Worm (Caenorhabditis elegans) whole organism, young adult: ENCODE results near the gene best-17.

Source experiments
- B0035.1 ChIP-seq: sonication (generic microtip); optimal IDR thresholded peaks from 2 replicates; lab custom pipeline; 2016; ENCODE audit warnings: missing genetic modification characterization, mild to moderate bottlenecking, missing compliant biosample characterization, missing genotype, missing genetic modification reagents
- F37B4.10 ChIP-seq: fragments of 200-800 bp; sonication (Bioruptor generic); IDR thresholded peaks from 2 replicates; pipeline ENCODE4 v1.3.6; 2022; ENCODE audit warnings: missing genetic modification characterization, missing compliant biosample characterization
- F49E8.2 ChIP-seq: sonication (generic microtip); optimal IDR thresholded peaks from 3 replicates; lab custom pipeline; 2017; ENCODE audit warnings: missing genetic modification characterization, mild to moderate bottlenecking, missing compliant biosample characterization, antibody characterized with exemption, moderate library complexity; ENCODE audit not compliant: insufficient read depth
- K12H6.12 ChIP-seq: fragments of 200-800 bp; sonication (Bioruptor generic); optimal IDR thresholded peaks from 2 replicates; lab custom pipeline; 2018; ENCODE audit warnings: mild to moderate bottlenecking, missing genetic modification characterization, missing compliant biosample characterization
- T07F8.4 ChIP-seq: sonication (generic microtip); optimal IDR thresholded peaks from 2 replicates; lab custom pipeline; 2016; ENCODE audit warnings: mild to moderate bottlenecking, missing genetic modification characterization, moderate library complexity, missing compliant biosample characterization
- Y53G8AR.9 ChIP-seq: fragments of 200-800 bp; sonication (Bioruptor generic); conservative IDR thresholded peaks from 2 replicates; pipeline ENCODE4 v1.3.6; 2022; ENCODE audit warnings: missing genetic modification reagents, missing genetic modification characterization, missing compliant biosample characterization
- aptf-2 ChIP-seq: fragments of 200-800 bp; sonication (Bioruptor generic); conservative IDR thresholded peaks from 2 replicates; pipeline ENCODE4 v1.3.6; 2022; ENCODE audit warnings: missing genetic modification reagents, missing genetic modification characterization, missing compliant biosample characterization
- attf-5 ChIP-seq: fragments of 200-800 bp; sonication (Bioruptor generic); optimal IDR thresholded peaks from 2 replicates; lab custom pipeline; 2018; ENCODE audit warnings: mild to moderate bottlenecking, missing genetic modification characterization, missing compliant biosample characterization
- attf-6 ChIP-seq: fragments of 200-800 bp; sonication (Bioruptor generic); IDR thresholded peaks from 2 replicates; pipeline ENCODE4 v1.3.6; 2022; ENCODE audit warnings: missing genetic modification reagents, missing genetic modification characterization, missing compliant biosample characterization
- ccch-3 ChIP-seq: fragments of 200-800 bp; sonication (Bioruptor generic); optimal IDR thresholded peaks from 2 replicates; lab custom pipeline; 2018; ENCODE audit warnings: mild to moderate bottlenecking, missing genetic modification characterization, missing compliant biosample characterization
- cebp-1 ChIP-seq, 2 experiments: fragments of 200-800 bp in 1 of 2; sonication (Bioruptor generic) in 1 of 2; sonication (generic microtip) in 1 of 2; IDR thresholded peaks in 1 of 2; optimal IDR thresholded peaks in 1 of 2; 2 replicates each; pipeline versions ENCODE4 v1.3.6 to Lab custom; 2017 to 2022; ENCODE audit warnings: missing compliant biosample characterization in 2 of 2, missing genetic modification characterization in 2 of 2, mild to moderate bottlenecking in 1 of 2, missing genetic modification reagents in 1 of 2, moderate library complexity in 1 of 2
- ceh-27 ChIP-seq: fragments of 200-800 bp; sonication (Bioruptor generic); optimal IDR thresholded peaks from 2 replicates; lab custom pipeline; 2018; ENCODE audit warnings: mild to moderate bottlenecking, missing genetic modification characterization, moderate library complexity, missing compliant biosample characterization
- ceh-79 ChIP-seq: sonication (generic microtip); optimal IDR thresholded peaks from 2 replicates; lab custom pipeline; 2017; ENCODE audit warnings: mild to moderate bottlenecking, missing genetic modification characterization, missing compliant biosample characterization
- egl-44 ChIP-seq: fragments of 200-800 bp; sonication (Bioruptor generic); IDR thresholded peaks from 2 replicates; pipeline ENCODE4 v1.3.6; 2022; ENCODE audit warnings: missing genetic modification reagents, missing genetic modification characterization, missing compliant biosample characterization
- ekl-4 ChIP-seq: fragments of 200-800 bp; sonication (Bioruptor generic); IDR thresholded peaks from 2 replicates; pipeline ENCODE4 v1.3.6; 2022; ENCODE audit warnings: missing genetic modification reagents, missing genetic modification characterization, missing compliant biosample characterization
- ets-4 ChIP-seq: fragments of 200-800 bp; sonication (Bioruptor generic); optimal IDR thresholded peaks from 2 replicates; lab custom pipeline; 2018; ENCODE audit warnings: mild to moderate bottlenecking, missing genetic modification characterization, missing compliant biosample characterization
- hmg-1.2 ChIP-seq: fragments of 200-800 bp; sonication (Bioruptor generic); IDR thresholded peaks from 2 replicates; pipeline ENCODE4 v1.3.6; 2022; ENCODE audit warnings: missing genetic modification reagents, missing genetic modification characterization, missing compliant biosample characterization
- hmg-20 ChIP-seq: fragments of 200-800 bp; sonication (Bioruptor generic); IDR thresholded peaks from 2 replicates; pipeline ENCODE4 v1.3.6; 2022; ENCODE audit warnings: missing genetic modification reagents, missing genetic modification characterization, missing compliant biosample characterization
- let-526 ChIP-seq: fragments of 200-800 bp; sonication (Bioruptor generic); IDR thresholded peaks from 2 replicates; pipeline ENCODE4 v1.3.6; 2022; ENCODE audit warnings: missing genetic modification reagents, missing genetic modification characterization, missing compliant biosample characterization
- lin-35 ChIP-seq, 3 experiments: fragments of 150-350 bp in 2 of 3; sonication (generic microtip) in 1 of 3; optimal IDR thresholded peaks; 2 replicates each; lab custom pipeline; 2014 to 2018; ENCODE audit warnings: missing biosample characterization in 3 of 3, missing genetic modification characterization in 3 of 3, missing genetic modification reagents in 3 of 3
- lin-40 ChIP-seq: sonication (generic microtip); optimal IDR thresholded peaks from 2 replicates; lab custom pipeline; 2016; ENCODE audit warnings: missing genetic modification characterization, mild to moderate bottlenecking, missing compliant biosample characterization, missing genotype, missing genetic modification reagents
- lin-54 ChIP-seq: fragments of 200-800 bp; sonication (Bioruptor generic); optimal IDR thresholded peaks from 2 replicates; lab custom pipeline; 2018; ENCODE audit warnings: mild to moderate bottlenecking, missing genetic modification characterization, missing compliant biosample characterization
- lir-1 ChIP-seq: fragments of 200-800 bp; sonication (Bioruptor generic); conservative IDR thresholded peaks from 2 replicates; pipeline ENCODE4 v1.3.6; 2022; ENCODE audit warnings: missing genetic modification reagents, missing genetic modification characterization, missing compliant biosample characterization
- mcd-1 ChIP-seq: fragments of 200-800 bp; sonication (Bioruptor generic); IDR thresholded peaks from 2 replicates; pipeline ENCODE4 v1.3.6; 2022; ENCODE audit warnings: missing genetic modification reagents, missing genetic modification characterization, missing compliant biosample characterization
- nhr-179 ChIP-seq: sonication (generic microtip); optimal IDR thresholded peaks from 2 replicates; lab custom pipeline; 2016; ENCODE audit warnings: mild to moderate bottlenecking, missing genetic modification characterization, missing compliant biosample characterization
- nhr-80 ChIP-seq: sonication (generic microtip); optimal IDR thresholded peaks from 2 replicates; lab custom pipeline; 2016; ENCODE audit warnings: missing genetic modification characterization, missing compliant biosample characterization
- nhr-90 ChIP-seq: sonication (generic microtip); optimal IDR thresholded peaks from 2 replicates; lab custom pipeline; 2016; ENCODE audit warnings: missing genotype, mild to moderate bottlenecking, missing genetic modification characterization, missing compliant biosample characterization
- pha-4 ChIP-seq: fragments of 150-350 bp; sonication (generic microtip); optimal IDR thresholded peaks from 2 replicates; lab custom pipeline; 2014; ENCODE audit warnings: missing biosample characterization, missing genetic modification reagents, missing genetic modification characterization
- sptf-2 ChIP-seq: fragments of 200-800 bp; sonication (Bioruptor generic); optimal IDR thresholded peaks from 2 replicates; lab custom pipeline; 2018; ENCODE audit warnings: mild to moderate bottlenecking, missing genetic modification characterization, missing compliant biosample characterization
- tbp1 ChIP-seq: fragments of 200-800 bp; sonication (Bioruptor generic); optimal IDR thresholded peaks from 2 replicates; lab custom pipeline; 2018; ENCODE audit warnings: mild to moderate bottlenecking, missing genetic modification characterization, missing compliant biosample characterization
- zfh-2 ChIP-seq: fragments of 200-800 bp; sonication (Bioruptor generic); conservative IDR thresholded peaks from 2 replicates; pipeline ENCODE4 v1.3.6; 2022; ENCODE audit warnings: missing genetic modification reagents, missing genetic modification characterization, missing compliant biosample characterization
- ztf-18 ChIP-seq: sonication (generic microtip); optimal IDR thresholded peaks from 2 replicates; lab custom pipeline; 2016; ENCODE audit warnings: missing genotype, mild to moderate bottlenecking, missing genetic modification characterization, missing compliant biosample characterization
- ztf-6 ChIP-seq: fragments of 200-800 bp; sonication (Bioruptor generic); IDR thresholded peaks from 2 replicates; pipeline ENCODE4 v1.3.6; 2022; ENCODE audit warnings: missing genetic modification reagents, missing genetic modification characterization, missing compliant biosample characterization

The best-17 gene

ce11 chrIII:623754-624153 is 14.3 kb upstream of the best-17 start (continued):
- TF ChIP-seq nhr-179 (tag; lab: Kevin White, UChicago), result no peak
- TF ChIP-seq lin-54 (GFP tag; lab: Kevin White, UChicago), result peak; percentile 53
- TF ChIP-seq hmg-1.2 (GFP tag; lab: Robert Waterston, UW), result peak; percentile 83
- peak; percentile 89 for TF ChIP-seq K12H6.12 (tag; lab: Kevin White, UChicago)
- peak; percentile 69 for TF ChIP-seq tbp1 (GFP tag; lab: Kevin White, UChicago)
- TF ChIP-seq ztf-18 (tag; lab: Kevin White, UChicago), result peak; percentile 74
- TF ChIP-seq lin-35 (GFP tag; optimal IDR thresholded peaks at IDR 0.05; lab: Kevin White, UChicago), result peak in 1 of 3 experiments; percentile 18
- TF ChIP-seq zfh-2 (GFP tag; lab: Robert Waterston, UW), result peak; percentile 97
- TF ChIP-seq Y53G8AR.9, result peak; percentile 53; the same call in 1 of the 2 replicates
- no peak for TF ChIP-seq sptf-2 (GFP tag; lab: Kevin White, UChicago)
- TF ChIP-seq ekl-4, result peak; percentile 60
- peak; percentile 92 for TF ChIP-seq ceh-27
- TF ChIP-seq F49E8.2 (tag; lab: Kevin White, UChicago), result no peak
- TF ChIP-seq ets-4 (GFP tag; lab: Kevin White, UChicago), result peak; percentile 64
- peak; percentile 56 for TF ChIP-seq nhr-90 (tag; lab: Kevin White, UChicago)
- peak; percentile 37; the same call in 1 of the 2 replicates for TF ChIP-seq lir-1 (GFP tag; lab: Robert Waterston, UW)
- TF ChIP-seq mcd-1, result peak; percentile 70
- TF ChIP-seq ztf-6 (GFP tag; lab: Robert Waterston, UW), result 0 out of 2 replicates have a peak, but pooled peaks have one; percentile 60
- peak; percentile 90 for TF ChIP-seq pha-4 (tag; lab: Kevin White, UChicago)
- TF ChIP-seq hmg-20 (GFP tag; lab: Robert Waterston, UW), result peak; percentile 52; the same call in 1 of the 2 replicates

DNA sequence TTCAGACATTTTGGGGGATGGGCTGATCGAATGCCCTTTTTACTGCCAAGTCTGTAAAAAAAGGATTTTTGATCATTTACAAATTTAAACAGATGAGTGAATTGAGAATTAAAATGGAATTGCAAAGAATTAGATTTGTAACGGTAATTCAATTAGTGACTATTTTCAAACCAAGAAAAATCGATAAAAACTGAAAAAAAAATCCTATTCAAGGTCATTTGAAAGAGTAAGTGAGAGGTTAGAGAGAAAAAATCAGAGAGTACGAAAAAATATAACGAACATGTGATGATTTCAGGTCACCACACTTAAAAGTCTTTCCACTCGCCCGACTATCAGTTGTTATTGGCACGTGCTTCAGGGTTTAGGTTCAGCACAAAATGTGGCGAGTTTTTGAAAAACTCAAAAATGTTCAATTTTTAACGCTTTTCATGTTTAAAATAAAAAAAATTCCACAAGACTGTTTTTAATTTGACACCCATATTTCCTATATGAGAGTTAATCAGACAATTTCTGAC is 10.8 kb upstream of the best-17 start, which contains the start of gene T19C3.4:
T19C3.4 (minus strand) TSS at position 51 of the 515 bp plus-strand sequence.
- TF ChIP-seq zfh-2 (GFP tag; lab: Robert Waterston, UW) (no peak), ccch-3 (no peak), ztf-18 (tag; lab: Kevin White, UChicago) (no peak), lin-40 (tag; lab: Kevin White, UChicago) (no peak), attf-5 (GFP tag; lab: Kevin White, UChicago) (peak; percentile 44), cebp-1 (GFP tag; IDR thresholded peaks at IDR 0.05; lab: Robert Waterston, UW) (no peak), cebp-1 (tag; optimal IDR thresholded peaks at IDR 0.05; lab: Kevin White, UChicago) (peak; percentile 47), egl-44 (GFP tag; lab: Robert Waterston, UW) (no peak), F37B4.10 (GFP tag; lab: Robert Waterston, UW) (no peak), nhr-80 (tag; lab: Kevin White, UChicago) (peak; percentile 62), aptf-2 (GFP tag; lab: Robert Waterston, UW) (no peak)
- TF ChIP-seq, all 124 proteins: peak for 3

ce11 chrIII:617467-617866 is 8.0 kb upstream of the best-17 start, which contains the start of gene T19C3.2:
Gene T19C3.2, minus strand, starts transcription at chrIII:617567.
- TF ChIP-seq hmg-1.2 (GFP tag; lab: Robert Waterston, UW), result no peak
- no peak for TF ChIP-seq pha-4 (tag; lab: Kevin White, UChicago)
- no peak for TF ChIP-seq attf-6
- no peak for TF ChIP-seq T07F8.4
- TF ChIP-seq ceh-79, result no peak
- TF ChIP-seq B0035.1 (tag; lab: Kevin White, UChicago), result no peak

DNA sequence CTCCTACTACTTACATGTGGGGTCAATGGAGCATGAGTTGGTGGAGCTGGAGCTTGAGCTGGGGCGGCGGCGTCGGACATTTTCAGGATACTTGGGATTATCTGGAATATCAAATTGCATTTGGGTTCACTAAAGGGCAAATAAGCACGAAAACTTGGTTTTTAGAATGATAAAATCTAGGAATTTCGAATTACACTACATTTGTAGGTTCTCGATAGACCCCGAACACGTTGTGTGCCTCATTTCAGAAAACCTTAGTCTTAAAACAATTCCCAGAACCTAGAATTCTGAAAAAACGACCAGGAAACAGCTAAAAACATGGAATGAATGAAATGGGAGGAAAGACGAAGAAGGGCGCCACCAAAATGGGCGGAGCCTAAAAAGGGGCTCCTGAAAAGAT is 5.0 kb upstream of the best-17 start, which contains the start of gene T19C3.3:
T19C3.3 (minus strand) TSS at position 101 of the 400 bp plus-strand sequence.
- TF ChIP-seq let-526, result no peak
- TF ChIP-seq, all 124 proteins: peak for 0
